Worm (Caenorhabditis elegans) whole organism, young adult: ENCODE data around the gene cyp-31A5.

ENCODE experiments used
- B0336.3 ChIP-seq: fragments of 200-800 bp; sonication (Bioruptor generic); IDR thresholded peaks from 2 replicates; pipeline ENCODE4 v1.3.6; 2022; ENCODE audit warnings: missing genetic modification characterization, missing compliant biosample characterization
- F10E7.11 ChIP-seq: sonication (generic microtip); optimal IDR thresholded peaks from 2 replicates; lab custom pipeline; 2017; ENCODE audit warnings: mild to moderate bottlenecking, missing genetic modification characterization, moderate library complexity, missing compliant biosample characterization
- F52B5.7 ChIP-seq: sonication (generic microtip); optimal IDR thresholded peaks from 2 replicates; lab custom pipeline; 2016; ENCODE audit warnings: mild to moderate bottlenecking, missing genetic modification characterization, missing compliant biosample characterization
- aptf-2 ChIP-seq: fragments of 200-800 bp; sonication (Bioruptor generic); conservative IDR thresholded peaks from 2 replicates; pipeline ENCODE4 v1.3.6; 2022; ENCODE audit warnings: missing genetic modification reagents, missing genetic modification characterization, missing compliant biosample characterization
- egl-18 ChIP-seq: fragments of 200-800 bp; sonication (Bioruptor generic); IDR thresholded peaks from 2 replicates; pipeline ENCODE4 v1.3.6; 2022; ENCODE audit warnings: missing genetic modification reagents, missing genetic modification characterization, missing compliant biosample characterization
- ets-4 ChIP-seq: fragments of 200-800 bp; sonication (Bioruptor generic); optimal IDR thresholded peaks from 2 replicates; lab custom pipeline; 2018; ENCODE audit warnings: mild to moderate bottlenecking, missing genetic modification characterization, missing compliant biosample characterization
- hmg-20 ChIP-seq: fragments of 200-800 bp; sonication (Bioruptor generic); IDR thresholded peaks from 2 replicates; pipeline ENCODE4 v1.3.6; 2022; ENCODE audit warnings: missing genetic modification reagents, missing genetic modification characterization, missing compliant biosample characterization
- lin-40 ChIP-seq: sonication (generic microtip); optimal IDR thresholded peaks from 2 replicates; lab custom pipeline; 2016; ENCODE audit warnings: missing genetic modification characterization, mild to moderate bottlenecking, missing compliant biosample characterization, missing genotype, missing genetic modification reagents
- unc-130 ChIP-seq: sonication (generic microtip); optimal IDR thresholded peaks from 2 replicates; lab custom pipeline; 2016; ENCODE audit warnings: missing genetic modification reagents, missing genetic modification characterization, missing compliant biosample characterization

ce11 chrIV:13370235-13370739 is 30.8 kb upstream of the cyp-31A5 start, which contains the start of the genes rla-2, popl-7 and Y62E10A.24:
- no peak for TF ChIP-seq egl-18 (GFP tag; lab: Robert Waterston, UW)
- TF ChIP-seq ets-4 (GFP tag; lab: Kevin White, UChicago), result no peak
- TF ChIP-seq lin-40 (tag; lab: Kevin White, UChicago), result no peak
- no peak for TF ChIP-seq B0336.3
- no peak for TF ChIP-seq F10E7.11 (tag; lab: Kevin White, UChicago)
- no peak for TF ChIP-seq unc-130 (GFP tag; lab: Kevin White, UChicago)
- no peak for TF ChIP-seq F52B5.7 (tag; lab: Kevin White, UChicago)
- TF ChIP-seq aptf-2 (GFP tag; lab: Robert Waterston, UW), result no peak
- no peak for TF ChIP-seq hmg-20 (GFP tag; lab: Robert Waterston, UW)
